Worm (Caenorhabditis elegans) whole organism, L4/young adult: Measurements from ENCODE around the gene dhs-19.

Source experiments
- W03F9.2 ChIP-seq: fragments of 150-350 bp; optimal IDR thresholded peaks from 2 replicates; lab custom pipeline; 2014; ENCODE audit warnings: missing biosample characterization, missing genetic modification characterization
- dao-5 ChIP-seq: sonication (generic microtip); optimal IDR thresholded peaks from 2 replicates; lab custom pipeline; 2016; ENCODE audit warnings: missing genotype, missing genetic modification characterization, moderate library complexity, missing compliant biosample characterization
- him-1 ChIP-seq: sonication (generic microtip); optimal IDR thresholded peaks from 2 replicates; lab custom pipeline; 2016; ENCODE audit warnings: missing genotype, missing genetic modification reagents, missing genetic modification characterization, missing compliant biosample characterization

dhs-19 gene

DNA sequence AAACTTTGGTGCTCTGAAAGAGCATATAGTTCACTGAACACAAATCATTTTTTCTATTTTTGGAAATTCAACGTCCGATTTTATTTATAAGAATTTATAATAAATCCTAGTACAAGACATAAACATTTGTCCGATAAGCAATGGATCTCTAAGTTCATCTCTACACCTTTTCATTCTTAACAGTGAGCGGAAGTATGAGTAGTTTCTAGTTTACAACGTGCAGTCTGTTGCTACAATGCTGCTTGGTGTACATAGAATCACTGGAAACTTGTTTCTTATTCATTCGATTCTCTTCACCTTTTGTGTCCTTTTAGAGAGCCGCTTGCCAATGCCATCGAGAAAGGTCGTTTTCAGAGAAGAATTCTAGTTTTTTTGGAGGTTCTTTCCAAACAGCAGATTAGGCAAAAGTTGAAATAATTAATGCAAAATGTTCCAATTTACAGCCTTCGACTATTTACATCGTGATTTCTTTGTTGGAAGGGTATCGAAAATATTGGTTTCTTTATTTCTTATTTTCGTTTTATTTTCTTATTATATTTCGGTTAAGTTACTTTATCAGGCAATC, 36.7 kb upstream of the dhs-19 start:
- no peak for TF ChIP-seq dao-5 (tag; lab: Kevin White, UChicago)

ce11 chrV:11525338-11525737, 35.1 kb upstream of the dhs-19 start:
- TF ChIP-seq dao-5 (tag; lab: Kevin White, UChicago) (no peak), W03F9.2 (tag; lab: Kevin White, UChicago) (no peak), him-1 (tag; lab: Kevin White, UChicago) (no peak)

ce11 chrV:11521448-11521847, 31.2 kb upstream of the dhs-19 start, which contains the start of gene pafo-1:
Gene pafo-1 (plus strand): TSS chrV:11521703.
- TF ChIP-seq him-1 (tag; lab: Kevin White, UChicago) (peak; percentile 12), dao-5 (tag; lab: Kevin White, UChicago) (no peak), W03F9.2 (tag; lab: Kevin White, UChicago) (peak; percentile 85)

DNA sequence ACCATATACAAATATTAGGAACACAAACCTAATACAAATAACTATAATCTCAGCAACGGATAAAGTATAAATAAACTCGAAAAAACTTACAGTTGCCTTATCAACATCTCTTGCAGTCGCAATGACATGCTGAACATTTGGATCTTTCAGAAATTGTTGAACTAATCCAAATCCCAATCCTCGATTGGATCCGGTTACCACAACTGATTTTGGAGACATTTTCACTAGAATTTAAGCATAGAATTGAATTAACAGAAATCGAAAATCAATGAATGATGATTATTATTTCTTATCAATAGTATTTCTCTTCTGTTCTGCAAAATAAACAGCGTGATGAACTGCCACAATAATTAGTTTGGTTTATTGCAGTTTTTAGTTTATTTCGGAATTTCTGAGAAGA, 29.9 kb upstream of the dhs-19 start, which contains the start of the genes C55A6.11 and C55A6.7:
Gene C55A6.11, plus strand, starts transcription at position 301 of the 400 bp plus-strand sequence.
Gene C55A6.7, minus strand, starts transcription at position 316 of the 400 bp plus-strand sequence.
- no peak for TF ChIP-seq dao-5 (tag; lab: Kevin White, UChicago)
- no peak for TF ChIP-seq W03F9.2 (tag; lab: Kevin White, UChicago)
- TF ChIP-seq him-1 (tag; lab: Kevin White, UChicago) = no peak

DNA sequence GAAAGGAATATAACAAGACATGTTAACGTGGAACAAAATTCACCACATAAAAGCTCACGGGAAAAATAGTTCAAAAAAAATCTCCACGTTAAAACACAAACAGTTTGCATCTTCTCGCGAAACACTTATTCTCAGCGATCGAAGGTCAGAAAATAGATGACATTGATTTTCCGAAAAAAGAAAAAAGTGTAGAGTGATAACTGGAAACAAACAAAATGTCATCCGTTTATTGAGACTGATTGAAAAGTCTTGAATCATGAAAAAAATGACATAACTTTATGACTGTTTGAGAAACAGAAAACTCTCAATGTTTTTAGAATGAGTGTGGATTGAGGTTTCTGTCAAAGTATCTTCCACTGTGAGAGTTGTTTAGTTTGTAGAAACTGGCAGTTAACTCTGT, 27.5 kb upstream of the dhs-19 start, which contains the start of gene C55A6.4:
Gene C55A6.4, minus strand, starts transcription at position 101 of the 400 bp plus-strand sequence.
- TF ChIP-seq W03F9.2 (tag; lab: Kevin White, UChicago) (no peak), him-1 (tag; lab: Kevin White, UChicago) (no peak)

ce11 chrV:11516141-11516591, 25.9 kb upstream of the dhs-19 start, which contains the start of gene sdz-8:
Gene sdz-8 (minus strand): TSS chrV:11516191.
- no peak for TF ChIP-seq W03F9.2 (tag; lab: Kevin White, UChicago)
- TF ChIP-seq him-1 (tag; lab: Kevin White, UChicago) = no peak
- no peak for TF ChIP-seq dao-5 (tag; lab: Kevin White, UChicago)

DNA sequence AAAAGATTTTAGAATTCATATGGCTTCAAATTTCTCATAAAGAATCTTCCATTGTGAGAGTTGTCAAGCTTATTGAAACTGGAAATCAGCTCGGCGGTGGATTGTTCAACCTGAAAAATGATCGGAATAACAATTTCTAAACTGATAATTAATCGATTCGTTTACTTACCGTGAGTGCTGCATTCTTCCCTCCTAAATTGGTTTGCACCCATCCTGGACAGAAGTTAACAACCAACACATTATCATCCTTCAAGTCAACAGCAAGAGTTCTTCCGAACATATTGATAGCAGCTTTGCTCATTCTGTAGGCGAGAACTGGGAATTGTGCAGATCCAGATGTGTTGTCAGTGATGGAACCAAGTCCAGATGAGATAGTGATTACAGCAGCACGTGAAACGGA, 24.9 kb upstream of the dhs-19 start:
- TF ChIP-seq W03F9.2 (tag; lab: Kevin White, UChicago) (no peak), dao-5 (tag; lab: Kevin White, UChicago) (no peak), him-1 (tag; lab: Kevin White, UChicago) (no peak)

DNA sequence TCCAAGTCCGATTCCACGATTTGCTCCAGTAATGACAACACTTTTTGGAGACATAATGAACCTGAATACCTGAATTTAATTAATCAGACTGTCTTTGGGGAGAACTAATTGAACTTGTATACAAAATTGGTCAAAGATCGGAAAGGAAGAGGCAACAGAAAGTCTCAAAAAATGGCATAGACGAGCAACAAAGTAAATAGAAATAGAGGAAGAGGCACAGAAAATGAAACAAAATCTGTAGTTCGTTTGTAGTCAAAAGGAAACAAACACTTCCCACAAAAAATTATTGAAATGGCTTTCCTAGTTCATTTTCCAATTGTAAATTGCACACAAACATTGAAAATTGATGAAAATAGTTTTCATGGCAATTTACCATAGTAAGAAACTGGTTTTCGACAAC, 24.4 kb upstream of the dhs-19 start, which contains the start of gene C55A6.6:
Gene C55A6.6, minus strand, starts transcription at position 61 of the 400 bp plus-strand sequence.
- TF ChIP-seq W03F9.2 (tag; lab: Kevin White, UChicago) = no peak
- no peak for TF ChIP-seq dao-5 (tag; lab: Kevin White, UChicago)

DNA sequence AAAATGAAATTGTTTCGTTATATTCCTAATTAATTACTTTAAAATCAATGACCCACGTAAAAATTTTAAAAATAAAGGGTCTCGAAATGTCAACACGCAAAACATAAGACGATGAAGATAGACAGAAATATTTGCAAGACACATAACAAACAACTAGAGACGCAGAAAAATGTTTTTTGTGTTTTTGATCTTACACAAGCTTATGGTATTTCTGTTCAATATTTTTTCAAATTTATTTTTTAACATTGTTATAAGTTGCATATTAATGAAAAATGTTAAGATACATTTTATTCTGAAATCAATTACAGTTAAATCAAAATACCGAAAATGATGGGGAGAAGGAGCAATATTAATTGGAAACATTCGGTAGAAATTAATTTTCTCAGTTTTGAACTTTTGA, 23.1 kb upstream of the dhs-19 start, which contains the start of gene C55A6.3:
Gene C55A6.3, minus strand, starts transcription at position 101 of the 400 bp plus-strand sequence.
- TF ChIP-seq him-1 (tag; lab: Kevin White, UChicago) (no peak), dao-5 (tag; lab: Kevin White, UChicago) (no peak), W03F9.2 (tag; lab: Kevin White, UChicago) (no peak)

DNA sequence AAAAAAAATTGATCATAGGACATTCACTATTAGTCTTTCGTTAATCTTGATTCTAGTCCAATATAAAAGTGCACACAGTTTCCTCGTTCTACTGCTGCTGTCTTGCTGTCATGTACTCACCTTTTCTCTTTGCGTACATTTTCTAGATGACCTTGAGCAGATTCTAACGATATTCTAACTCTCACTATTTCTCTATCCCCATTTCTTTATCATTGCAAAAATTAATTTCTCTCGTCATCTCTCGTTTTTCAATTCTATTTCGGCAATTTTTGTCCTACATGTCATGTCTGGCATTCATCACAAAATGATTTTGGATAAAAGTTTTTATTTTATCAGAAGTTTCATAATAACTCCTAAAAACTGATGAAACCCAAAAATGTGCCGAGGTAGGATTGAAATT, 18.5 kb upstream of the dhs-19 start, which contains the start of gene ttll-5:
Gene ttll-5, plus strand, starts transcription at position 288 of the 400 bp plus-strand sequence.
- TF ChIP-seq dao-5 (tag; lab: Kevin White, UChicago) = no peak

ce11 chrV:11506347-11506746, 16.1 kb upstream of the dhs-19 start:
- TF ChIP-seq W03F9.2 (tag; lab: Kevin White, UChicago) = no peak
- TF ChIP-seq dao-5 (tag; lab: Kevin White, UChicago) = no peak
- no peak for TF ChIP-seq him-1 (tag; lab: Kevin White, UChicago)

- TF ChIP-seq W03F9.2 (tag; lab: Kevin White, UChicago) = peak; percentile 56
Observed at ce11 chrV:11504853-11505397, 14.6 kb upstream of the dhs-19 start, which contains the start of the genes C55A6.1 and C55A6.10. Gene C55A6.1 (minus strand): TSS chrV:11504968. Gene C55A6.10 (plus strand): TSS chrV:11505347.

ce11 chrV:11503081-11503751, 12.9 kb upstream of the dhs-19 start, which contains the start of gene C55A6.12:
Gene C55A6.12 (minus strand): TSS chrV:11503131.
- no peak for TF ChIP-seq W03F9.2 (tag; lab: Kevin White, UChicago)
- TF ChIP-seq dao-5 (tag; lab: Kevin White, UChicago) = no peak
- TF ChIP-seq him-1 (tag; lab: Kevin White, UChicago) = no peak
